Worm (Caenorhabditis elegans): ENCODE measurements around the gene K05F1.6.
A peak's percentile ranks its signal among the peaks of the same experiment; 100 is the strongest.
"Not testable (repeated sequence)": the region's sequence is repeated elsewhere in the genome, so short reads cannot be mapped to it uniquely, and the experiment has no call there.

K05F1.6 gene

DNA sequence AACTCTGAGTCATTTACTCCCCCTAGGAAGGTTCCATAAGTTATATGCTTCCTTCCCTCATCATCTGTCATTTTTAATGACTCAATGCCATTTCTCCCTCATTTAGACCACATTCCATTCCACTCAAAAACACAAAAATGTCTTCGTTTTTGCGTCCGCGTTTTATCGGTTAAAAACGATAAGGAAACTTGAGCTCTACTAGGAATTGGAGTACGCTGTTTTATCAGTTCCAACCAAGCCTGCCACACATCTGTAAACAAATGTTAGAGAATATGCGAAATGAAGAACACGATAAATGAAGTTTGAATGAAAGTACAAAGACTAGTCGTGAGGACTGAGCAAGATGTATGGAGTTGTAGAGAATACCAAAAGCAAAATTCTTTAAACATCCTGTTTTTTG is 33.9 kb upstream of the K05F1.6 start:
- TF ChIP-seq ref-1 (GFP tag; conservative IDR thresholded peaks at IDR 0.05), result no peak
- no peak for TF ChIP-seq flt-1 (GFP tag; IDR thresholded peaks at IDR 0.05)
- no peak for TF ChIP-seq ztf-29 (GFP tag; IDR thresholded peaks at IDR 0.05)
- TF ChIP-seq ztf-23 (GFP tag; IDR thresholded peaks at IDR 0.05), result no peak
- no peak for TF ChIP-seq tab-1 (GFP tag; IDR thresholded peaks at IDR 0.05)
- no peak for TF ChIP-seq med-1 (GFP tag; optimal IDR thresholded peaks at IDR 0.05; ENCODE audit: insufficient read depth)
- no peak for TF ChIP-seq T22C8.4 (GFP tag; IDR thresholded peaks at IDR 0.05)
- no peak for TF ChIP-seq cog-1 (tag; optimal IDR thresholded peaks at IDR 0.05)
- no peak for TF ChIP-seq klf-2 (GFP tag; conservative IDR thresholded peaks at IDR 0.05)

DNA sequence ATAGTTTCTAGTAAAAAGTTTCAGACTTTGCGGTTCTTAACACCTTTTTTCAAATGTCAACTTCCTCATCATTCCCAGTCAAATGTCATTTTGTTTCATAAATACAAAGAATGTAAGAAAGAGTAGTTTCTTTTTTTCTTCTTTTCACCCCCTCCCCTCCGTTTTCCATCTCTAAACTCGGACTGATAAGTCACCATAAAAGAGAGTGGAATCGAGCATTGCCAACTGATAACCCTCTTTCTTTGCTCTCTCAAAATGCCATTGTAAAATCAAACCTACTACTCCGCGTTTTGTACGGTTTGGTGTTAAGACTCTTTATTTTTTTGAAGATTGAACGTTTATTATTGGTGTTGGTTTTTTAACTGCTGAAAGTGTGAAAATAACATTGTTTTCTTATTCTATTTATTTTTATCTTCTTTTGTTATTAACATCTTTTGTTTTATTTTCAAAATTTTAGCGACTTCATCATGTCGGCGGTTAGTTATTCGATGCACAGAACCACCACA is 32.5 kb upstream of the K05F1.6 start, which contains the start of gene ifb-2:
Gene ifb-2 (plus strand): TSS at position 456 of the 506 bp plus-strand sequence.
- TF ChIP-seq ztf-29 (GFP tag; IDR thresholded peaks at IDR 0.05) (no peak), flt-1 (GFP tag; IDR thresholded peaks at IDR 0.05) (no peak), ztf-23 (GFP tag; IDR thresholded peaks at IDR 0.05) (no peak), cog-1 (tag; optimal IDR thresholded peaks at IDR 0.05) (no peak), tab-1 (GFP tag; IDR thresholded peaks at IDR 0.05) (no peak), med-1 (GFP tag; optimal IDR thresholded peaks at IDR 0.05; ENCODE audit: insufficient read depth) (no peak), ref-1 (GFP tag; conservative IDR thresholded peaks at IDR 0.05) (no peak), T22C8.4 (GFP tag; IDR thresholded peaks at IDR 0.05) (no peak), klf-2 (GFP tag; conservative IDR thresholded peaks at IDR 0.05) (no peak)

DNA sequence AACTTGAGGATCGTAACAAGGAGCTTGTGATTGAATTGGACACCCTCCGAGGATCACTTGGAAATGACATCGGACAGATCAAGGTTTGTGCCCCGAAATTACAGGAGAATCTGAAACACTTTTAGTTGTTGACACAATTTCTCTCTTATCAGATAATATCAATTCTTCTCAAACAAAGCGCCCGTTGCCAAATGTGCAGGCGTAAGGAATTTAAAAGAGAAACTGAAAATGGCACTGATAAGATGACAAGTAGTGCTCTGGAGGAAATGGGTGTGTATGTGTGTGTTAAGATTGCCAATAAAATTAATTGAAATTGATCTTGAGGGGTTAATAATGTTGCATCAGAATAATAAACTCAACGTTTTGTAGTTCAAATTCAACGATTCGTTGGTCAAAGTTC is 31.0 kb upstream of the K05F1.6 start:
- no peak for TF ChIP-seq ztf-29 (GFP tag; IDR thresholded peaks at IDR 0.05)
- no peak for TF ChIP-seq flt-1 (GFP tag; IDR thresholded peaks at IDR 0.05)
- no peak for TF ChIP-seq klf-2 (GFP tag; conservative IDR thresholded peaks at IDR 0.05)
- no peak for TF ChIP-seq ref-1 (GFP tag; conservative IDR thresholded peaks at IDR 0.05)
- TF ChIP-seq tab-1 (GFP tag; IDR thresholded peaks at IDR 0.05), result no peak
- TF ChIP-seq T22C8.4 (GFP tag; IDR thresholded peaks at IDR 0.05), result no peak
- no peak for TF ChIP-seq cog-1 (tag; optimal IDR thresholded peaks at IDR 0.05)
- no peak for TF ChIP-seq ztf-23 (GFP tag; IDR thresholded peaks at IDR 0.05)
- no peak for TF ChIP-seq med-1 (GFP tag; optimal IDR thresholded peaks at IDR 0.05; ENCODE audit: insufficient read depth)

DNA sequence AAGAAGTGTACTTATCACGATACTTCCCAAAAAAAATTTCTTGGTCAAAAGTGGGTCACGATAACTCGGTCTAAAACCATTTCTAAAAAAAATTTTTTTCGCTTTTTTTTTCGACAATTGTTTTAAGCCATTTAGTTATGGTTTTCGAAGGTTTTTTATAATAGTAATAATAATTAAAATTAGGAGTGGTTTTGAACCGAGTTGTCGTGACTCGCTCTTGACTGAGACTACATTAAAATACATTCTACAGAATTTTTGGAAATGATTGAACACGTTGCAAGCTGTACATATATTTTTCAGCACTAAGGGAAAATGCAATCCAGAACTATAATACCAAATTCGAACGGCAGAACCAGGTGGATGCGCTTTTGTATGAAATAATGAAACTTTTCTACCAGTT is 28.2 kb upstream of the K05F1.6 start, which contains the start of gene F10C1.8:
Gene F10C1.8 (plus strand): TSS at position 301 of the 400 bp plus-strand sequence.
- TF ChIP-seq klf-2 (GFP tag; conservative IDR thresholded peaks at IDR 0.05) (no peak), cog-1 (tag; optimal IDR thresholded peaks at IDR 0.05) (no peak), ztf-29 (GFP tag; IDR thresholded peaks at IDR 0.05) (no peak), ref-1 (GFP tag; conservative IDR thresholded peaks at IDR 0.05) (no peak), flt-1 (GFP tag; IDR thresholded peaks at IDR 0.05) (no peak), med-1 (GFP tag; optimal IDR thresholded peaks at IDR 0.05; ENCODE audit: insufficient read depth) (no peak), tab-1 (GFP tag; IDR thresholded peaks at IDR 0.05) (no peak), ztf-23 (GFP tag; IDR thresholded peaks at IDR 0.05) (no peak), T22C8.4 (GFP tag; IDR thresholded peaks at IDR 0.05) (no peak)

DNA sequence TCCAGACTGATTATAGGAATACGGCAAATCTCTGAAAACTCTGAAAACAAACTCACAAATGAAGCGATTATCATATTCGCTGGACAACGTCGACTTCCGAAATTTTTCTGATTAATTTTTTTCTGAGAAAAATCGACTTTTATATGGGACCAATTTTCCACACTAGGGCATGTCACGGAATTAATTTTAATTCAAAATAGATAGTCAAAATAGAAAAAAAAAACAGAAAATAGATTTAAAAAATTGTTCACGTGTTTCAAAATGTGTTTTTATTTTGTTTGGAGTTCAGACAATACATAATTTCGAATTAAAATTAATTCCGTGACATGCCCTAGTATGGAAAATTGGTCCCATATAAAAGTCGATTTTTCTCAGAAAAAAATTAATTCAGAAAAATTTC is 24.7 kb upstream of the K05F1.6 start, which contains the start of the genes F10C1.3 and F10C1.23:
Gene F10C1.3 (minus strand): TSS at position 101 of the 400 bp plus-strand sequence.
Gene F10C1.23 (plus strand): TSS at position 385 of the 400 bp plus-strand sequence.
- TF ChIP-seq klf-2 (GFP tag; conservative IDR thresholded peaks at IDR 0.05); tab-1 (GFP tag; IDR thresholded peaks at IDR 0.05); med-1 (GFP tag; optimal IDR thresholded peaks at IDR 0.05; ENCODE audit: insufficient read depth): not testable (repeated sequence)

DNA sequence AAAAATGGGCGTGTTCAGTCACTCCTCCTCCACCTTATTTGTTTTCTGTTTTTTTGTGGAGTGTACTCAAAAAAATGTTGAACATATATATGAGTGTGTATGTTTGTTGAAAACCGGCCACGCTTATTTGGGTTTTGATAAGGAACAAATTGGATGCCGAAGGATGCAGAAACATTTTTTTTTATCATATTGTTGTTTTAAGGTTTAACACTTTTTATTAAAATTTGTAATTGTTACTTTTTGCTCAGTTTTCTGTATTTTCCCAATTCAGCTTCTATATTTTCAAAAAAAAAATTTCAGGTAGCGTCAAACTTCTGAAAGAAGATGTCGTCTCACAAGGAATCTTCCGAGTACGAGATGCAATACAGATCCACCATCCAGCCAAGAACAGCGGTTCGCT is 17.0 kb upstream of the K05F1.6 start, which contains the start of gene ifb-1:
Gene ifb-1 (plus strand): TSS at position 301 of the 400 bp plus-strand sequence.
- no peak for TF ChIP-seq med-1 (GFP tag; optimal IDR thresholded peaks at IDR 0.05; ENCODE audit: insufficient read depth)
- TF ChIP-seq T22C8.4 (GFP tag; IDR thresholded peaks at IDR 0.05), result no peak
- TF ChIP-seq ztf-29 (GFP tag; IDR thresholded peaks at IDR 0.05), result no peak
- no peak for TF ChIP-seq ref-1 (GFP tag; conservative IDR thresholded peaks at IDR 0.05)
- no peak for TF ChIP-seq ztf-23 (GFP tag; IDR thresholded peaks at IDR 0.05)
- TF ChIP-seq klf-2 (GFP tag; conservative IDR thresholded peaks at IDR 0.05), result no peak
- TF ChIP-seq flt-1 (GFP tag; IDR thresholded peaks at IDR 0.05), result no peak
- TF ChIP-seq tab-1 (GFP tag; IDR thresholded peaks at IDR 0.05), result no peak
- no peak for TF ChIP-seq cog-1 (tag; optimal IDR thresholded peaks at IDR 0.05)

DNA sequence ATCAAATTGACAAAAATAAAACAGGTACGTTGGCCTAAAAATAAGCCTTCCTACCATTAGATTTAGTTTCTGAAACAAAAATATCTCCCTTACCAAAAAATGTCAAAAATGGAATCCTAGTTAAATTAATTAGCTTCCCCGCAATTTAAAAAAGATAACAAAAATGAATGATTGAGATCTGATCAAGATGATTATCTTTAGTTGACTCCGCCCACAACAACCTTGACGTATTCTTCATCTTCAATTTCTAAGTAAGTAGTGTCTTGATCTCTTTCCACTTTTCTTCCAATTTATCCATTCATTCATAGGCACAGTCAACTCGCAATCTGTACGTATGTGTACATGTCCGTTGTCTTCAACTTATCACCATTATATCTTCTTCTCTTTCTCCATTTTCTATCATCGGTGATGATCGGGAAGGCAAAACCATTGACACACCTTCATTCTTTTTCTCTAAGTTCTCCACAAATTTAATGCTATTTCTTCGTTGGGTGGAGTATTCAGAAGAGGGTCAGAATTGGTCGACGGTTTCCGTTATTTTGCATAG is 14.0 kb upstream of the K05F1.6 start:
- TF ChIP-seq tab-1 (GFP tag; IDR thresholded peaks at IDR 0.05) (no peak), ref-1 (GFP tag; conservative IDR thresholded peaks at IDR 0.05) (no peak)

DNA sequence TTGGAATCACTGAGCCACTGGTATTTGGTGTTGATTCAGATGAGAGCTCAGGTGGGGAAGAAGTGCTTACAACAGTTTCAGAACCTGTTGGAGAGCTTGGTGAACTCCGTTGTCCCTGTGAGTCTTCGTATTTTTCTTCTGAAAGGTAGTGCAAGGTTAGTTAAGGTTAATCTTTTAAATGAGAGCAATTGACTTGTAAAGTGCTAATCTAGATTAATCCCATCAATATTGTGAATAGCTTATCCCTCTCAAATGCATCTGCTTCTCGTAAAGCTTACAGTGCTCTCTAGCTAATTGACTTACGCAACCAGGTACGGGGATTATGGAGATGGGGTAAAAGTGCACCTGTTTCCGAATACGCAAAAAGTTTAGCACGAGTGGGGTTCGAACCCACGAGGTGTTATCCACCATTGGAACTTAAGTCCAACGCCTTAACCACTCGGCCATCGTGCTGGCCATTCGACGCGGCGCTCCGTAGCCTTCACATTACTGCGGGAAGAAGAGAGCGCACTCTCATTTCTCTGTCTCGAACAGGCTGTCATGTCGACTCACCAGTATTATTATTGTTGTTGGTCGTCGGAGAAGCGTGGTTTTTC is 9.7 kb upstream of the K05F1.6 start:
- peak; percentile 80 for TF ChIP-seq ztf-23 (GFP tag; IDR thresholded peaks at IDR 0.05)
- TF ChIP-seq ztf-29 (GFP tag; IDR thresholded peaks at IDR 0.05), result peak; percentile 50; the same call in 1 of the 2 replicates
- TF ChIP-seq ref-1 (GFP tag; conservative IDR thresholded peaks at IDR 0.05), result 0 out of 2 replicates have a peak, but pooled peaks have one; percentile 39
- TF ChIP-seq tab-1 (GFP tag; IDR thresholded peaks at IDR 0.05), result peak; percentile 82
- peak; percentile 80; the same call in 1 of the 2 replicates for TF ChIP-seq flt-1 (GFP tag; IDR thresholded peaks at IDR 0.05)
- no peak for TF ChIP-seq med-1 (GFP tag; optimal IDR thresholded peaks at IDR 0.05; ENCODE audit: insufficient read depth)
- peak; percentile 11 for TF ChIP-seq cog-1 (tag; optimal IDR thresholded peaks at IDR 0.05)
- peak; percentile 41; the same call in 1 of the 2 replicates for TF ChIP-seq T22C8.4 (GFP tag; IDR thresholded peaks at IDR 0.05)
- no peak; the same call in 1 of the 2 replicates for TF ChIP-seq klf-2 (GFP tag; conservative IDR thresholded peaks at IDR 0.05)

DNA sequence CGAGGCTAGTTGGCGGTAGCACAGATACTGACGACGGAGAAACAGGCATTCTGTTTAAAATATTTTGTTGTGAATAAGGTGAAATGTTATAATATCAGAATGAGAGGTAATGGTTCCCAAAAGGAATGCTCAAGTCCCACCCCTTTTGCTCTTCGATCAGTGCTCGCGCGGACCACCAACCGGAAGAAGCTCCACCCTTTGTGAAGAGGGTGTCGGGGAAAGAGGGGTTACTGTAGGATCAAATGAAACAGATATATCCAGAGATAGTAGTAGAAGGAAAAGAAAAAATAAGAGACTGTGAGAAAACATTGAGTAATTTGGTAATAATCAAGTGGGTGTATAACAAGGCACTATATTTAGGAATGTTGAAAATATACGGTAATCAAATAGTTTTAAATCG is 8.2 kb upstream of the K05F1.6 start, which contains the start of the genes dmd-5 and F10C1.1:
Gene dmd-5 (minus strand): TSS at position 101 of the 400 bp plus-strand sequence.
Gene F10C1.1 (plus strand): TSS at position 110 of the 400 bp plus-strand sequence.
- no peak for TF ChIP-seq ztf-23 (GFP tag; IDR thresholded peaks at IDR 0.05)
- no peak for TF ChIP-seq med-1 (GFP tag; optimal IDR thresholded peaks at IDR 0.05; ENCODE audit: insufficient read depth)
- TF ChIP-seq tab-1 (GFP tag; IDR thresholded peaks at IDR 0.05), result no peak
- no peak for TF ChIP-seq ztf-29 (GFP tag; IDR thresholded peaks at IDR 0.05)
- no peak for TF ChIP-seq cog-1 (tag; optimal IDR thresholded peaks at IDR 0.05)
- TF ChIP-seq flt-1 (GFP tag; IDR thresholded peaks at IDR 0.05), result no peak
- TF ChIP-seq ref-1 (GFP tag; conservative IDR thresholded peaks at IDR 0.05), result no peak
- no peak for TF ChIP-seq T22C8.4 (GFP tag; IDR thresholded peaks at IDR 0.05)
- no peak for TF ChIP-seq klf-2 (GFP tag; conservative IDR thresholded peaks at IDR 0.05)
